Fruit fly (Drosophila melanogaster) whole organism, embryonic: ENCODE measurements around the gene CG10943.
A peak's percentile ranks its signal among the peaks of the same experiment; 100 is the strongest.

Experiments
- Awh ChIP-seq: fragments of 200-800 bp; sonication (Bioruptor generic); IDR thresholded peaks from 2 replicates; pipeline ENCODE4, ENCODE4 v1.3.6; 2022; ENCODE audit warnings: missing biosample characterization, missing genetic modification characterization
- CG13624 ChIP-seq: fragments of 200-800 bp; sonication (Bioruptor generic); optimal IDR thresholded peaks from 2 replicates; lab custom pipeline; 2016; ENCODE audit warnings: missing biosample characterization, missing genetic modification characterization
- CG14014 ChIP-seq: fragments of 200-800 bp; sonication (Bioruptor generic); IDR thresholded peaks from 2 replicates; pipeline ENCODE4 v1.3.6; 2022; ENCODE audit warnings: missing biosample characterization, missing genetic modification characterization
- CG14860 ChIP-seq: fragments of 200-800 bp; sonication (Bioruptor generic); IDR thresholded peaks from 3 replicates; pipeline ENCODE4 v1.3.6; 2022; ENCODE audit warnings: missing biosample characterization, missing genetic modification characterization; ENCODE audit not compliant: partially characterized antibody
- CG14965 ChIP-seq: fragments of 200-800 bp; sonication (Bioruptor generic); optimal IDR thresholded peaks from 2 replicates; lab custom pipeline; 2016; ENCODE audit warnings: missing biosample characterization, missing genetic modification characterization, borderline replicate concordance
- CG15696 ChIP-seq: fragments of 200-800 bp; sonication (Bioruptor generic); optimal IDR thresholded peaks from 2 replicates; lab custom pipeline; 2019; ENCODE audit warnings: missing biosample characterization, mild to moderate bottlenecking, missing genetic modification characterization, moderate library complexity
- CG17385 ChIP-seq: fragments of 200-800 bp; sonication (Bioruptor generic); optimal IDR thresholded peaks from 3 replicates; lab custom pipeline; 2018; ENCODE audit warnings: missing biosample characterization, mild to moderate bottlenecking, missing genetic modification characterization
- CG2199 ChIP-seq: fragments of 200-800 bp; sonication (Bioruptor generic); IDR thresholded peaks from 3 replicates; pipeline ENCODE4 v1.3.6; 2022; ENCODE audit warnings: missing biosample characterization, missing genetic modification characterization
- CG31388 ChIP-seq: fragments of 200-800 bp; sonication (Bioruptor generic); optimal IDR thresholded peaks from 2 replicates; lab custom pipeline; 2016; ENCODE audit warnings: missing biosample characterization, missing genetic modification characterization
- CG31441 ChIP-seq: fragments of 200-800 bp; sonication (Bioruptor generic); IDR thresholded peaks from 2 replicates; pipeline ENCODE4 v1.3.6; 2022; ENCODE audit warnings: missing biosample characterization, missing genetic modification characterization
- CG3726 ChIP-seq: fragments of 200-800 bp; sonication (Bioruptor generic); IDR thresholded peaks from 3 replicates; pipeline ENCODE4, ENCODE4 v1.3.6; 2022; ENCODE audit warnings: missing biosample characterization, missing genetic modification characterization
- CG3995 ChIP-seq: fragments of 200-800 bp; sonication (Bioruptor generic); optimal IDR thresholded peaks from 3 replicates; lab custom pipeline; 2016; ENCODE audit warnings: missing biosample characterization, missing genetic modification characterization
- CG4328 ChIP-seq: fragments of 200-800 bp; sonication (Bioruptor generic); optimal IDR thresholded peaks from 3 replicates; lab custom pipeline; 2017; ENCODE audit warnings: missing biosample characterization, missing genetic modification reagents, missing genetic modification characterization
- CG4360 ChIP-seq: fragments of 200-800 bp; sonication (Bioruptor generic); IDR thresholded peaks from 2 replicates; pipeline ENCODE4 v1.3.6; 2022; ENCODE audit warnings: missing biosample characterization, missing genetic modification characterization
- CG7786 ChIP-seq: fragments of 200-800 bp; sonication (Bioruptor generic); optimal IDR thresholded peaks from 2 replicates; lab custom pipeline; 2016; ENCODE audit warnings: missing biosample characterization, missing genetic modification characterization
- CkIIα-i1 ChIP-seq: fragments of 200-800 bp; sonication (Bioruptor generic); IDR thresholded peaks from 2 replicates; pipeline ENCODE4 v1.3.6; 2022; ENCODE audit warnings: missing biosample characterization, missing genetic modification characterization
- Dp ChIP-seq: fragments of 200-800 bp; sonication (Bioruptor generic); optimal IDR thresholded peaks from 2 replicates; lab custom pipeline; 2018; ENCODE audit warnings: missing biosample characterization, mild to moderate bottlenecking, missing genetic modification characterization, moderate library complexity
- Gug ChIP-seq: fragments of 200-800 bp; sonication (Bioruptor generic); IDR thresholded peaks from 4 replicates; pipeline ENCODE4 v1.3.6; 2022; ENCODE audit warnings: missing biosample characterization, missing genetic modification characterization
- HLH4C ChIP-seq: fragments of 200-800 bp; sonication (Bioruptor generic); IDR thresholded peaks from 3 replicates; pipeline ENCODE4 v1.3.6; 2022; ENCODE audit warnings: missing biosample characterization, missing genetic modification characterization; ENCODE audit not compliant: partially characterized antibody
- Lim3 ChIP-seq: fragments of 200-800 bp; sonication (Bioruptor generic); IDR thresholded peaks from 2 replicates; pipeline ENCODE4 v1.3.6; 2022; ENCODE audit warnings: missing biosample characterization, missing genetic modification characterization
- MBD-R2 ChIP-seq: fragments of 200-800 bp; sonication (Bioruptor generic); IDR thresholded peaks from 2 replicates; pipeline ENCODE4 v1.3.6; 2022; ENCODE audit warnings: missing biosample characterization, missing genetic modification characterization
- Mad ChIP-seq: fragments of 200-800 bp; sonication (Bioruptor generic); optimal IDR thresholded peaks from 2 replicates; lab custom pipeline; 2016; ENCODE audit warnings: missing biosample characterization, missing genetic modification characterization
- Mes4 ChIP-seq: fragments of 200-800 bp; sonication (Bioruptor generic); optimal IDR thresholded peaks from 2 replicates; lab custom pipeline; 2016; ENCODE audit warnings: missing biosample characterization, missing genetic modification characterization
- Mrtf ChIP-seq: fragments of 200-800 bp; sonication (Bioruptor generic); IDR thresholded peaks from 3 replicates; pipeline ENCODE4 v1.3.6; 2022; ENCODE audit warnings: missing biosample characterization, missing genetic modification characterization
- PHDP ChIP-seq: fragments of 200-800 bp; sonication (Bioruptor generic); optimal IDR thresholded peaks from 3 replicates; lab custom pipeline; 2018; ENCODE audit warnings: missing biosample characterization, mild to moderate bottlenecking, missing genetic modification characterization, moderate library complexity
- Sox100B ChIP-seq: fragments of 200-800 bp; sonication (Bioruptor generic); optimal IDR thresholded peaks from 3 replicates; lab custom pipeline; 2018; ENCODE audit warnings: missing biosample characterization, mild to moderate bottlenecking, missing genetic modification characterization
- Spps ChIP-seq: fragments of 200-800 bp; sonication (Bioruptor generic); optimal IDR thresholded peaks from 2 replicates; lab custom pipeline; 2018; ENCODE audit warnings: missing biosample characterization, mild to moderate bottlenecking, missing genetic modification characterization
- cad ChIP-seq: fragments of >200 bp; optimal IDR thresholded peaks from 2 replicates; lab custom pipeline; 2017; ENCODE audit warnings: missing biosample characterization, missing genetic modification characterization
- cg ChIP-seq: fragments of 200-800 bp; sonication (Bioruptor generic); optimal IDR thresholded peaks from 3 replicates; lab custom pipeline; 2019; ENCODE audit warnings: missing biosample characterization, mild to moderate bottlenecking, missing genetic modification characterization, moderate library complexity
- emc ChIP-seq: fragments of 200-800 bp; sonication (Bioruptor generic); optimal IDR thresholded peaks from 2 replicates; lab custom pipeline; 2016; ENCODE audit warnings: missing biosample characterization, missing genetic modification characterization
- esg ChIP-seq: fragments of 200-800 bp; sonication (Bioruptor generic); conservative IDR thresholded peaks from 2 replicates; pipeline ENCODE4 v1.3.6; 2022; ENCODE audit warnings: missing biosample characterization, missing genetic modification characterization
- fd3F ChIP-seq: fragments of 200-800 bp; sonication (Bioruptor generic); optimal IDR thresholded peaks from 2 replicates; lab custom pipeline; 2018; ENCODE audit warnings: missing biosample characterization, mild to moderate bottlenecking, missing genetic modification characterization, moderate library complexity
- fu2 ChIP-seq: fragments of 200-800 bp; sonication (Bioruptor generic); optimal IDR thresholded peaks from 2 replicates; lab custom pipeline; 2016; ENCODE audit warnings: missing biosample characterization, missing genetic modification characterization
- gcm ChIP-seq: fragments of 200-800 bp; sonication (Bioruptor generic); optimal IDR thresholded peaks from 2 replicates; lab custom pipeline; 2019; ENCODE audit warnings: missing biosample characterization, mild to moderate bottlenecking, missing genetic modification characterization, moderate library complexity
- gfzf ChIP-seq: fragments of 200-800 bp; sonication (Bioruptor generic); optimal IDR thresholded peaks from 2 replicates; lab custom pipeline; 2016; ENCODE audit warnings: missing biosample characterization, mild to moderate bottlenecking, missing genetic modification characterization, moderate library complexity
- gsb ChIP-seq: fragments of 200-800 bp; sonication (Bioruptor generic); IDR thresholded peaks from 2 replicates; pipeline ENCODE4 v1.3.6; 2022; ENCODE audit warnings: missing biosample characterization, missing genetic modification characterization
- her ChIP-seq: fragments of 200-800 bp; sonication (Bioruptor generic); optimal IDR thresholded peaks from 2 replicates; lab custom pipeline; 2016; ENCODE audit warnings: missing biosample characterization, missing genetic modification characterization
- kay ChIP-seq: fragments of 200-800 bp; sonication (Bioruptor generic); optimal IDR thresholded peaks from 2 replicates; lab custom pipeline; 2016; ENCODE audit warnings: missing biosample characterization, missing genetic modification characterization
- lab ChIP-seq: fragments of 200-800 bp; sonication (Bioruptor generic); optimal IDR thresholded peaks from 3 replicates; lab custom pipeline; 2017; ENCODE audit warnings: missing biosample characterization, missing genetic modification characterization, mild to moderate bottlenecking, moderate library complexity, missing genetic modification reagents
- lilli ChIP-seq: fragments of 200-800 bp; sonication (Bioruptor generic); optimal IDR thresholded peaks from 3 replicates; lab custom pipeline; 2016; ENCODE audit warnings: missing biosample characterization, missing genetic modification characterization
- lmd ChIP-seq: fragments of 200-800 bp; sonication (Bioruptor generic); IDR thresholded peaks from 2 replicates; pipeline ENCODE4 v1.3.6; 2022; ENCODE audit warnings: missing biosample characterization, missing genetic modification characterization
- lola ChIP-seq, 3 experiments: fragments of >200 bp in 2 of 3; fragments of 200-800 bp in 1 of 3; sonication (Bioruptor generic) in 1 of 3; optimal IDR thresholded peaks; 2 replicates each; lab custom pipeline; 2017 to 2019; ENCODE audit warnings: missing biosample characterization in 3 of 3, missing genetic modification characterization in 3 of 3, mild to moderate bottlenecking in 1 of 3, moderate library complexity in 1 of 3
- pho ChIP-seq: fragments of 200-800 bp; sonication (Bioruptor generic); optimal IDR thresholded peaks from 2 replicates; lab custom pipeline; 2016; ENCODE audit warnings: missing biosample characterization, missing genetic modification characterization
- repo ChIP-seq: fragments of 200-800 bp; sonication (Bioruptor generic); optimal IDR thresholded peaks from 2 replicates; lab custom pipeline; 2016; ENCODE audit warnings: missing biosample characterization, missing genetic modification characterization
- salm ChIP-seq: fragments of 200-800 bp; sonication (Bioruptor generic); optimal IDR thresholded peaks from 2 replicates; lab custom pipeline; 2018; ENCODE audit warnings: missing biosample characterization, mild to moderate bottlenecking, missing genetic modification characterization
- sug ChIP-seq: fragments of 200-800 bp; optimal IDR thresholded peaks from 2 replicates; lab custom pipeline; 2019; ENCODE audit warnings: missing biosample characterization, mild to moderate bottlenecking, missing genetic modification characterization, moderate library complexity
- tin ChIP-seq: fragments of 200-800 bp; sonication (Bioruptor generic); optimal IDR thresholded peaks from 3 replicates; lab custom pipeline; 2016; ENCODE audit warnings: missing biosample characterization, missing genetic modification characterization
- tio ChIP-seq: fragments of 200-800 bp; sonication (Bioruptor generic); optimal IDR thresholded peaks from 2 replicates; lab custom pipeline; 2017; ENCODE audit warnings: missing biosample characterization, missing genetic modification characterization, inconsistent platforms
- vfl ChIP-seq: fragments of 200-800 bp; sonication (Bioruptor generic); optimal IDR thresholded peaks from 2 replicates; lab custom pipeline; 2016; ENCODE audit warnings: missing biosample characterization, missing genetic modification characterization

Gene CG10943

dm6 chr3L:12843056-12843799 is 19.5 kb downstream of the CG10943 start, which contains the start of gene nebu (continued):
- TF ChIP-seq cad (GFP tag; lab: Kevin White, UChicago) (no peak), CkIIα-i1 (GFP tag; lab: Robert Waterston, UW) (peak; percentile 88; the same call in 1 of the 2 replicates), CG14014 (GFP tag; lab: Robert Waterston, UW) (peak; percentile 98), Gug (peak; percentile 95), CG14860 (GFP tag; lab: Robert Waterston, UW) (no peak), fu2 (GFP tag; lab: Kevin White, UChicago) (peak; percentile 98), MBD-R2 (GFP tag; lab: Robert Waterston, UW) (peak; percentile 96), kay (GFP tag; lab: Kevin White, UChicago) (peak; percentile 94), Mad (GFP tag; lab: Kevin White, UChicago) (peak; percentile 90), gcm (GFP tag; lab: Kevin White, UChicago) (peak; percentile 89), cg (GFP tag; lab: Kevin White, UChicago) (no peak), CG17385 (GFP tag; lab: Kevin White, UChicago) (peak; percentile 91), CG2199 (peak; percentile 68; the same call in 2 of the 3 replicates), gsb (GFP tag; lab: Robert Waterston, UW) (peak; percentile 96), Mes4 (peak; percentile 83), her (GFP tag; lab: Kevin White, UChicago) (peak; percentile 96), salm (tag; lab: Kevin White, UChicago) (peak; percentile 84), HLH4C (GFP tag; lab: Robert Waterston, UW) (no peak), PHDP (peak; percentile 97), Awh (GFP tag; lab: Robert Waterston, UW) (peak; percentile 96), tio (GFP tag; lab: Kevin White, UChicago) (peak; percentile 94), Sox100B (peak; percentile 87), lmd (GFP tag; lab: Robert Waterston, UW) (peak; percentile 97; the same call in 1 of the 2 replicates), fd3F (GFP tag; lab: Kevin White, UChicago) (peak; percentile 96), CG7786 (GFP tag; lab: Kevin White, UChicago) (peak; percentile 99), repo (GFP tag; lab: Kevin White, UChicago) (peak; percentile 94), CG13624 (GFP tag; lab: Kevin White, UChicago) (peak; percentile 98), lola (GFP tag; optimal IDR thresholded peaks at IDR 0.05; lab: Kevin White, UChicago) (peak in 1 of 3 experiments; percentile 71), vfl (peak; percentile 95), CG31441 (GFP tag; lab: Robert Waterston, UW) (peak; percentile 94), lab (GFP tag; lab: Kevin White, UChicago) (peak; percentile 99), esg (GFP tag; lab: Robert Waterston, UW) (peak; percentile 95), Dp (GFP tag; lab: Kevin White, UChicago) (no peak), CG14965 (GFP tag; lab: Kevin White, UChicago) (peak; percentile 81), CG15696 (tag; lab: Kevin White, UChicago) (peak; percentile 72), Lim3 (GFP tag; lab: Robert Waterston, UW) (peak; percentile 80; the same call in 1 of the 2 replicates), tin (GFP tag; lab: Kevin White, UChicago) (peak; percentile 96), CG4360 (peak; percentile 66), CG3995 (GFP tag; lab: Kevin White, UChicago) (peak; percentile 81), CG31388 (GFP tag; lab: Kevin White, UChicago) (peak; percentile 91), gfzf (GFP tag; lab: Kevin White, UChicago) (peak; percentile 17), emc (GFP tag; lab: Kevin White, UChicago) (peak; percentile 96), Spps (tag; lab: Kevin White, UChicago) (peak; percentile 69), lilli (GFP tag; lab: Kevin White, UChicago) (peak; percentile 98), sug (tag; lab: Kevin White, UChicago) (peak; percentile 92), Mrtf (GFP tag; lab: Robert Waterston, UW) (peak; percentile 96), pho (GFP tag; lab: Kevin White, UChicago) (peak; percentile 99), CG3726 (GFP tag; lab: Robert Waterston, UW) (no peak; the same call in 2 of the 3 replicates), CG4328 (GFP tag; lab: Kevin White, UChicago) (peak; percentile 84)
